Worm (Caenorhabditis elegans): ENCODE results near the gene srw-51.

DNA sequence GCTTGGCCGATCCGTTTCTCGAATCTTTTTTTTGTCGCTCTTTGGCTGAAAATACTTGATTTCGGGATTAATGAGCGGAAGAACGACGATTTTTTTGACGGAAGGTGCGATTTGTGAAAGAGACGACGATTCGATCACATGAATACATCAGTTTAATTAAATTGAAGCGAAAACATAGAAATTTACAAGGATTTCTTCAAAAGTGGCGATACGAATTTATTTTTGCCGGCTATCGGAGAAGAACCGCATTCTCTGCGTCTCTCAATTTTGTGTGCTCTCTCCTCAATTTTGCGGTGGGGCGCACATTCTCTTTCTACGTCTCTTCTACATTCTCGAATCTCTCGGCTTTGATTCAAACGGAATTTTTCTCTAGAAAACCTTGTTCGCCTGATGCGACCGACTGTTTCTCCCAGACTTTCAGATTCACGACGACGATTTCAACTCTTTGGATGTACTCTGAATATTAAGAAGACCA lies 15.3 kb downstream of the srw-51 start, which contains the start of gene F40D4.17:
- no peak for TF ChIP-seq ceh-34 (tag; optimal IDR thresholded peaks at IDR 0.05)
- TF ChIP-seq nfya-1 (tag; optimal IDR thresholded peaks at IDR 0.05): no peak
- TF ChIP-seq pax-1 (tag; optimal IDR thresholded peaks at IDR 0.05): no peak
- no peak for TF ChIP-seq ceh-22 (tag; optimal IDR thresholded peaks at IDR 0.05)
- TF ChIP-seq unc-42 (tag; optimal IDR thresholded peaks at IDR 0.05): no peak
- no peak for TF ChIP-seq ceh-18 (tag; optimal IDR thresholded peaks at IDR 0.05)
